Worm (Caenorhabditis elegans) whole organism, L2 larva: Measurements from ENCODE around the gene R102.11.

Experiments
- C34F6.9 ChIP-seq: fragments of 150-350 bp; optimal IDR thresholded peaks from 2 replicates; lab custom pipeline; 2014; ENCODE audit warnings: missing biosample characterization, missing genetic modification characterization
- F13H6.1 ChIP-seq: sonication (generic microtip); optimal IDR thresholded peaks from 2 replicates; lab custom pipeline; 2016; ENCODE audit warnings: missing genetic modification characterization, missing compliant biosample characterization
- Y55F3AM.14 ChIP-seq: fragments of 200-800 bp; sonication (Bioruptor generic); optimal IDR thresholded peaks from 2 replicates; lab custom pipeline; 2018; ENCODE audit warnings: mild to moderate bottlenecking, missing genetic modification characterization, missing compliant biosample characterization
- alr-1 ChIP-seq: fragments of 150-350 bp; optimal IDR thresholded peaks from 2 replicates; lab custom pipeline; 2014; ENCODE audit warnings: missing biosample characterization, missing genetic modification characterization
- aly-2 ChIP-seq: fragments of 150-350 bp; optimal IDR thresholded peaks from 2 replicates; lab custom pipeline; 2014; ENCODE audit warnings: missing biosample characterization, missing genetic modification characterization
- blmp-1 ChIP-seq: sonication (generic microtip); optimal IDR thresholded peaks from 2 replicates; lab custom pipeline; 2017; ENCODE audit warnings: missing genetic modification characterization, mild to moderate bottlenecking, missing compliant biosample characterization, antibody characterized with exemption, moderate library complexity; ENCODE audit not compliant: insufficient read depth
- ceh-16 ChIP-seq: fragments of 150-350 bp; optimal IDR thresholded peaks from 2 replicates; lab custom pipeline; 2014; ENCODE audit warnings: missing biosample characterization, missing genetic modification characterization
- ceh-82 ChIP-seq: fragments of 150-350 bp; optimal IDR thresholded peaks from 2 replicates; lab custom pipeline; 2014; ENCODE audit warnings: missing biosample characterization, missing genetic modification characterization
- crh-2 ChIP-seq: sonication (generic microtip); optimal IDR thresholded peaks from 2 replicates; lab custom pipeline; 2017; ENCODE audit warnings: missing biosample characterization, missing genetic modification characterization
- dmd-4 ChIP-seq: sonication (generic microtip); optimal IDR thresholded peaks from 2 replicates; lab custom pipeline; 2017; ENCODE audit warnings: missing biosample characterization, missing genetic modification characterization
- elt-1 ChIP-seq: fragments of 150-350 bp; optimal IDR thresholded peaks from 2 replicates; lab custom pipeline; 2014; ENCODE audit warnings: missing biosample characterization, missing genetic modification characterization
- fos-1 ChIP-seq: fragments of 150-350 bp; optimal IDR thresholded peaks from 2 replicates; lab custom pipeline; 2014; ENCODE audit warnings: missing biosample characterization, missing genetic modification characterization
- gmeb-1 ChIP-seq: fragments of 150-350 bp; optimal IDR thresholded peaks from 2 replicates; lab custom pipeline; 2014; ENCODE audit warnings: missing biosample characterization, missing genetic modification characterization
- lin-11 ChIP-seq: fragments of 150-350 bp; sonication (generic microtip); optimal IDR thresholded peaks from 2 replicates; lab custom pipeline; 2014; ENCODE audit warnings: missing biosample characterization, missing genetic modification characterization, inconsistent platforms, mixed read lengths
- lin-39 ChIP-seq: fragments of 150-350 bp; optimal IDR thresholded peaks from 2 replicates; lab custom pipeline; 2014; ENCODE audit warnings: missing biosample characterization, missing genetic modification reagents, missing genetic modification characterization
- lsy-2 ChIP-seq, 2 experiments: fragments of 150-350 bp in 1 of 2; sonication (generic microtip) in 1 of 2; optimal IDR thresholded peaks; 2 replicates each; lab custom pipeline; 2014 to 2017; ENCODE audit warnings: missing biosample characterization in 2 of 2, missing genetic modification characterization in 2 of 2
- mab-5 ChIP-seq: fragments of 150-350 bp; optimal IDR thresholded peaks from 2 replicates; lab custom pipeline; 2014; ENCODE audit warnings: missing biosample characterization, missing genetic modification characterization
- mbf-1 ChIP-seq: sonication (generic microtip); optimal IDR thresholded peaks from 2 replicates; lab custom pipeline; 2017; ENCODE audit warnings: missing biosample characterization, missing genetic modification characterization
- mdl-1 ChIP-seq, 2 experiments: fragments of 150-350 bp in 1 of 2; sonication (generic microtip) in 1 of 2; optimal IDR thresholded peaks; 2 replicates each; lab custom pipeline; 2017; ENCODE audit warnings: missing biosample characterization in 2 of 2, missing genetic modification characterization in 2 of 2
- nhr-12 ChIP-seq: fragments of 150-350 bp; optimal IDR thresholded peaks from 2 replicates; lab custom pipeline; 2014; ENCODE audit warnings: missing biosample characterization, missing genetic modification characterization
- nhr-129 ChIP-seq: fragments of 150-350 bp; optimal IDR thresholded peaks from 2 replicates; lab custom pipeline; 2014; ENCODE audit warnings: missing biosample characterization, missing genetic modification characterization
- nhr-21 ChIP-seq: fragments of 150-350 bp; optimal IDR thresholded peaks from 2 replicates; lab custom pipeline; 2014; ENCODE audit warnings: missing biosample characterization, missing genetic modification characterization
- nhr-23 ChIP-seq: fragments of 150-350 bp; optimal IDR thresholded peaks from 2 replicates; lab custom pipeline; 2014; ENCODE audit warnings: missing biosample characterization, missing genetic modification reagents, missing genetic modification characterization
- nhr-237 ChIP-seq: fragments of 150-350 bp; optimal IDR thresholded peaks from 2 replicates; lab custom pipeline; 2014; ENCODE audit warnings: missing biosample characterization, missing genetic modification characterization
- nhr-25 ChIP-seq: fragments of 150-350 bp; sonication (generic microtip); optimal IDR thresholded peaks from 3 replicates; lab custom pipeline; 2014; ENCODE audit warnings: missing biosample characterization, missing genetic modification characterization
- nhr-6 ChIP-seq: fragments of 150-350 bp; optimal IDR thresholded peaks from 2 replicates; lab custom pipeline; 2014; ENCODE audit warnings: missing biosample characterization, missing genetic modification characterization
- sem-4 ChIP-seq: fragments of 150-350 bp; optimal IDR thresholded peaks from 2 replicates; lab custom pipeline; 2014; ENCODE audit warnings: missing biosample characterization, missing genetic modification reagents, missing genetic modification characterization
- skn-1 ChIP-seq: sonication (generic microtip); optimal IDR thresholded peaks from 2 replicates; lab custom pipeline; 2017; ENCODE audit warnings: missing biosample characterization, missing genetic modification characterization
- sma-3 ChIP-seq: sonication (generic microtip); optimal IDR thresholded peaks from 2 replicates; lab custom pipeline; 2016; ENCODE audit warnings: missing genetic modification reagents, missing genetic modification characterization, missing compliant biosample characterization
- sma-9 ChIP-seq, 2 experiments: fragments of 150-350 bp in 1 of 2; sonication (generic microtip) in 1 of 2; optimal IDR thresholded peaks; 2 replicates each; lab custom pipeline; 2014 to 2016; ENCODE audit warnings: missing genetic modification characterization in 2 of 2, mild to moderate bottlenecking in 1 of 2, missing biosample characterization in 1 of 2, missing compliant biosample characterization in 1 of 2, missing genetic modification reagents in 1 of 2, moderate library complexity in 1 of 2
- snpc-4 ChIP-seq: fragments of 150-350 bp; optimal IDR thresholded peaks from 2 replicates; lab custom pipeline; 2014; ENCODE audit warnings: missing biosample characterization, missing genetic modification characterization
- unc-55 ChIP-seq: fragments of 150-350 bp; sonication (generic microtip); optimal IDR thresholded peaks from 3 replicates; lab custom pipeline; 2014; ENCODE audit warnings: missing biosample characterization, missing genetic modification reagents, missing genetic modification characterization
- zag-1 ChIP-seq: fragments of 150-350 bp; optimal IDR thresholded peaks from 2 replicates; lab custom pipeline; 2014; ENCODE audit warnings: missing biosample characterization, missing genetic modification characterization
- ztf-1 ChIP-seq: fragments of 200-800 bp; sonication (Bioruptor generic); conservative IDR thresholded peaks from 2 replicates; pipeline ENCODE4 v1.3.6; 2022; ENCODE audit warnings: missing genetic modification characterization, missing compliant biosample characterization
- ztf-11 ChIP-seq: sonication (generic microtip); optimal IDR thresholded peaks from 2 replicates; lab custom pipeline; 2017; ENCODE audit warnings: missing biosample characterization, missing genetic modification characterization
- ztf-4 ChIP-seq: fragments of 150-350 bp; optimal IDR thresholded peaks from 2 replicates; lab custom pipeline; 2014; ENCODE audit warnings: missing biosample characterization, missing genetic modification characterization

The R102.11 gene

DNA sequence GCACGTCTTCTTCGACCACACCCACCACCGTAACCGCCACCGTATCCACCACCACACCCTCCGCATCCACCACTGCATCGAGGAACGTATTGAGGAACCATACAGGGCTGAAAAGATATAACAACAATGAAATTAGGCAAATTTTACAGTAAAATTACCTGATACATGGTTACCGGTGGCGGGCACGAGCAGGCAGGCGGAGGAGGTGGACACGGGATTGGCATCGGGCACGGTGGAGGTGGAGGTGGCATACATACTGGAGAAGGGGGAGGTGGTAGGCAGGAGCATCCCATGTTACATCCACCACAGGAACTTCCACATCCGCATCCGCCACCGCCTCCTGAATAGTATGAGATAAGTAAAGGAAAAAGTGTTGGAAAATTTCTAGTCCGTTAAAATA, 1.1 kb downstream of the R102.11 start:
- no peak for TF ChIP-seq aly-2 (tag; lab: Kevin White, UChicago)
- no peak for TF ChIP-seq fos-1 (tag; lab: Kevin White, UChicago)
- TF ChIP-seq nhr-237 (tag; lab: Kevin White, UChicago), result no peak
- TF ChIP-seq nhr-23, result no peak
- no peak for TF ChIP-seq ztf-11
- TF ChIP-seq snpc-4 (tag; lab: Kevin White, UChicago), result no peak
- no peak for TF ChIP-seq ceh-82 (tag; lab: Kevin White, UChicago)

- TF ChIP-seq nhr-6 (tag; lab: Kevin White, UChicago) (peak; percentile 46), nhr-21 (tag; lab: Kevin White, UChicago) (peak; percentile 15), ztf-4 (peak; percentile 32), sma-9 (GFP tag; optimal IDR thresholded peaks at IDR 0.05; lab: Kevin White, UChicago) (peak; percentile 92), sma-9 (tag; optimal IDR thresholded peaks at IDR 0.05; lab: Kevin White, UChicago) (no peak), F13H6.1 (tag; lab: Kevin White, UChicago) (peak; percentile 79), lin-39 (tag; lab: Kevin White, UChicago) (no peak), alr-1 (tag; lab: Kevin White, UChicago) (no peak), lin-11 (tag; lab: Kevin White, UChicago) (no peak), sma-3 (peak; percentile 69), ztf-1 (GFP tag; lab: Robert Waterston, UW) (no peak), gmeb-1 (tag; lab: Kevin White, UChicago) (peak; percentile 91), C34F6.9 (tag; lab: Kevin White, UChicago) (peak; percentile 86), skn-1 (tag; lab: Kevin White, UChicago) (peak; percentile 3), dmd-4 (tag; lab: Kevin White, UChicago) (no peak), nhr-129 (tag; lab: Kevin White, UChicago) (peak; percentile 96), unc-55 (GFP tag; lab: Kevin White, UChicago) (peak; percentile 55), fos-1 (tag; lab: Kevin White, UChicago) (peak; percentile 95), mab-5 (tag; lab: Kevin White, UChicago) (peak; percentile 0), aly-2 (tag; lab: Kevin White, UChicago) (no peak), zag-1 (tag; lab: Kevin White, UChicago) (peak; percentile 14), sem-4 (tag; lab: Kevin White, UChicago) (peak; percentile 33), blmp-1 (tag; lab: Kevin White, UChicago) (peak; percentile 43), crh-2 (peak; percentile 68), lsy-2 (tag; optimal IDR thresholded peaks at IDR 0.05; lab: Kevin White, UChicago) (peak in 1 of 2 experiments; percentile 75), nhr-25 (tag; lab: Kevin White, UChicago) (peak; percentile 79)
- TF ChIP-seq, all 48 proteins: peak for 19
These were observed 2.3 kb downstream of the R102.11 start, which contains the start of gene allo-1 for ce11 chrIV:10697022-10697979. allo-1 (minus strand) TSS chrIV:10697072.

ce11 chrIV:10695203-10695602, 4.4 kb downstream of the R102.11 start, which contains the start of gene R102.4:
R102.4 (minus strand) TSS chrIV:10695303.
- TF ChIP-seq dmd-4 (tag; lab: Kevin White, UChicago), result no peak
- TF ChIP-seq ztf-4, result no peak
- TF ChIP-seq mdl-1 (tag; optimal IDR thresholded peaks at IDR 0.05; lab: Kevin White, UChicago), result no peak
- TF ChIP-seq F13H6.1 (tag; lab: Kevin White, UChicago), result no peak
- no peak for TF ChIP-seq mbf-1 (tag; lab: Kevin White, UChicago)
- TF ChIP-seq gmeb-1 (tag; lab: Kevin White, UChicago), result no peak
- TF ChIP-seq nhr-12 (tag; lab: Kevin White, UChicago), result no peak
- TF ChIP-seq lin-11 (tag; lab: Kevin White, UChicago), result no peak
- TF ChIP-seq Y55F3AM.14 (GFP tag; lab: Kevin White, UChicago), result no peak
- TF ChIP-seq sma-9 (GFP tag; optimal IDR thresholded peaks at IDR 0.05; lab: Kevin White, UChicago), result no peak
- TF ChIP-seq sma-9 (tag; optimal IDR thresholded peaks at IDR 0.05; lab: Kevin White, UChicago), result no peak
- TF ChIP-seq unc-55 (GFP tag; lab: Kevin White, UChicago), result no peak
- TF ChIP-seq nhr-6 (tag; lab: Kevin White, UChicago), result no peak
- TF ChIP-seq elt-1 (tag; lab: Kevin White, UChicago), result no peak
- TF ChIP-seq fos-1 (tag; lab: Kevin White, UChicago), result no peak
- TF ChIP-seq nhr-25 (tag; lab: Kevin White, UChicago), result no peak
- TF ChIP-seq ceh-16 (tag; lab: Kevin White, UChicago), result no peak
